Fruit fly (Drosophila melanogaster): Measurements from ENCODE around the gene twy.
A peak's percentile ranks its signal among the peaks of the same experiment; 100 is the strongest.

Gene twy

dm6 chr3L:11777348-11777958 lies 15.6 kb downstream of the twy start (continued):
- TF ChIP-seq aop (GFP tag; IDR thresholded peaks at IDR 0.05) = no peak
- TF ChIP-seq CoRest (tag; optimal IDR thresholded peaks at IDR 0.05) = no peak
- no peak for TF ChIP-seq run (tag; optimal IDR thresholded peaks at IDR 0.05)
- TF ChIP-seq lab (GFP tag; optimal IDR thresholded peaks at IDR 0.05) = peak; percentile 33
- no peak for TF ChIP-seq CG6654 (GFP tag; optimal IDR thresholded peaks at IDR 0.05)
- TF ChIP-seq vvl (GFP tag; IDR thresholded peaks at IDR 0.05) = peak; percentile 24; the same call in 1 of the 2 replicates
- TF ChIP-seq hkb (optimal IDR thresholded peaks at IDR 0.05) = no peak
- no peak for TF ChIP-seq hkb (GFP tag; IDR thresholded peaks at IDR 0.05)
- TF ChIP-seq sens (GFP tag) = peak; percentile 44
- TF ChIP-seq CG7786 (GFP tag; optimal IDR thresholded peaks at IDR 0.05) = no peak
- TF ChIP-seq Sry-β (GFP tag; optimal IDR thresholded peaks at IDR 0.05) = no peak
- no peak for TF ChIP-seq toy (GFP tag; IDR thresholded peaks at IDR 0.05)
- no peak for TF ChIP-seq PHDP (tag; optimal IDR thresholded peaks at IDR 0.05)
- no peak for TF ChIP-seq ash1 (GFP tag; optimal IDR thresholded peaks at IDR 0.05)
- no peak for TF ChIP-seq scrt (GFP tag; optimal IDR thresholded peaks at IDR 0.05)
- no peak for TF ChIP-seq hth (optimal IDR thresholded peaks at IDR 0.05)
- TF ChIP-seq nmo (GFP tag; optimal IDR thresholded peaks at IDR 0.05) = no peak
- TF ChIP-seq az2 (GFP tag; optimal IDR thresholded peaks at IDR 0.05) = no peak
- TF ChIP-seq gsb-n (tag; optimal IDR thresholded peaks at IDR 0.05) = no peak
- no peak for TF ChIP-seq CG13624 (GFP tag; optimal IDR thresholded peaks at IDR 0.05)
- TF ChIP-seq mirr (GFP tag; optimal IDR thresholded peaks at IDR 0.05) = peak; percentile 78
- no peak for TF ChIP-seq abd-A (tag; optimal IDR thresholded peaks at IDR 0.05)
- no peak for TF ChIP-seq HLH54F (GFP tag; optimal IDR thresholded peaks at IDR 0.05)
- no peak for TF ChIP-seq D (optimal IDR thresholded peaks at IDR 0.05)
- no peak for TF ChIP-seq D (GFP tag; optimal IDR thresholded peaks at IDR 0.05)
- no peak for TF ChIP-seq salm (tag; optimal IDR thresholded peaks at IDR 0.05)
- no peak for TF ChIP-seq CG1603 (tag; optimal IDR thresholded peaks at IDR 0.05)
- TF ChIP-seq CG4282 (GFP tag; optimal IDR thresholded peaks at IDR 0.05) = no peak
- TF ChIP-seq sug (tag; optimal IDR thresholded peaks at IDR 0.05) = peak; percentile 82
- TF ChIP-seq Hr78 (GFP tag; optimal IDR thresholded peaks at IDR 0.05) = peak in 1 of 2 experiments; percentile 77
- no peak for TF ChIP-seq CG11560 (tag; IDR thresholded peaks at IDR 0.05)
- no peak for TF ChIP-seq Eip74EF (GFP tag; optimal IDR thresholded peaks at IDR 0.05)
- no peak for TF ChIP-seq CG17385 (GFP tag; optimal IDR thresholded peaks at IDR 0.05)
- TF ChIP-seq CG8281 (tag; optimal IDR thresholded peaks at IDR 0.05) = no peak
- TF ChIP-seq Ada2b (GFP tag; IDR thresholded peaks at IDR 0.05) = no peak
- no peak for TF ChIP-seq wek (GFP tag; optimal IDR thresholded peaks at IDR 0.05)
- TF ChIP-seq HLH4C (GFP tag; IDR thresholded peaks at IDR 0.05; ENCODE audit: partially characterized antibody) = 0 out of 3 replicates have a peak, but pooled peaks have one; percentile 9
- no peak for TF ChIP-seq B-H1 (GFP tag; IDR thresholded peaks at IDR 0.05)
- TF ChIP-seq unpg (GFP tag; optimal IDR thresholded peaks at IDR 0.05) = no peak
- no peak for TF ChIP-seq D19B (GFP tag; optimal IDR thresholded peaks at IDR 0.05)
- TF ChIP-seq CG11456 (GFP tag; IDR thresholded peaks at IDR 0.05) = no peak
- TF ChIP-seq CG6813 (GFP tag; optimal IDR thresholded peaks at IDR 0.05) = no peak
- peak; percentile 72 for TF ChIP-seq cg (GFP tag; optimal IDR thresholded peaks at IDR 0.05)
- no peak for TF ChIP-seq CG15696 (tag; optimal IDR thresholded peaks at IDR 0.05)
- TF ChIP-seq CG7963 (GFP tag; IDR thresholded peaks at IDR 0.05; ENCODE audit: partially characterized antibody) = no peak
- no peak for TF ChIP-seq corto (GFP tag; optimal IDR thresholded peaks at IDR 0.05)
- no peak for TF ChIP-seq CG4328 (GFP tag; optimal IDR thresholded peaks at IDR 0.05)
- no peak for TF ChIP-seq CG8765 (GFP tag; IDR thresholded peaks at IDR 0.05)
- no peak for TF ChIP-seq CG30020 (tag; optimal IDR thresholded peaks at IDR 0.05)
- TF ChIP-seq CG11085 (GFP tag; IDR thresholded peaks at IDR 0.05) = no peak
